Worm (Caenorhabditis elegans): ENCODE measurements around the gene slfl-4.
"Not testable (repeated sequence)": the region's sequence is repeated elsewhere in the genome, so short reads cannot be mapped to it uniquely, and the experiment has no call there.

slfl-4 gene

DNA sequence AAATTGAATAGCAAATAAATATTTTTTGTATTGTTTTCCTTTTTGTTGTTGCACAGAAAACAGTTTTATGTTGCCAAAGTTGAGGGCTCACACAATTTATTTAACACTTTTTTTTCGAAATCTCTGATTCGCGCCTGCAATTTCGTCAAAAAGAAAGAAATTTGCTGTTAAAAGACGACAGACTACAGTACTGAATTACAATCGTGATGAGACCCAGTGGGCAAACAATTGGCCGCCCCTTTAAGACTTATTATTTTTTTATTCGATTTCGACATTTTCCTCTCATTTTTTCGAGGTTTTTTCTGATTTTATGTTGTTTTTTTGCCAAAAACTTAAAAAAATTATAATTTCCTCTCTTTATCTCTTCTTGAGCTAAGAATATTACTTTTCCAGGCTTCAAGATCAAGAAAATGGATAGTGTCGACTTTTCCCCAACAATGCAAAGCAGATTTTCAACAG, at the start of gene slfl-4:
slfl-4 (plus strand) TSS at position 409 of the 459 bp plus-strand sequence.
- no peak for TF ChIP-seq nhr-77 (tag; optimal IDR thresholded peaks at IDR 0.05)
- TF ChIP-seq unc-39 (tag; optimal IDR thresholded peaks at IDR 0.05) = no peak
- TF ChIP-seq mxl-3 (GFP tag; optimal IDR thresholded peaks at IDR 0.05) = no peak
- no peak for TF ChIP-seq ama-1 (optimal IDR thresholded peaks at IDR 0.05)
- no peak for TF ChIP-seq daf-16 (GFP tag; optimal IDR thresholded peaks at IDR 0.05)
- no peak for TF ChIP-seq daf-16 (tag; optimal IDR thresholded peaks at IDR 0.05)
- TF ChIP-seq rbr-2 (tag; optimal IDR thresholded peaks at IDR 0.05) = no peak
- TF ChIP-seq nhr-76 (tag; optimal IDR thresholded peaks at IDR 0.05) = no peak
- no peak for TF ChIP-seq skn-1 (tag; optimal IDR thresholded peaks at IDR 0.05)
- no peak for TF ChIP-seq zip-11 (GFP tag; IDR thresholded peaks at IDR 0.05)

DNA sequence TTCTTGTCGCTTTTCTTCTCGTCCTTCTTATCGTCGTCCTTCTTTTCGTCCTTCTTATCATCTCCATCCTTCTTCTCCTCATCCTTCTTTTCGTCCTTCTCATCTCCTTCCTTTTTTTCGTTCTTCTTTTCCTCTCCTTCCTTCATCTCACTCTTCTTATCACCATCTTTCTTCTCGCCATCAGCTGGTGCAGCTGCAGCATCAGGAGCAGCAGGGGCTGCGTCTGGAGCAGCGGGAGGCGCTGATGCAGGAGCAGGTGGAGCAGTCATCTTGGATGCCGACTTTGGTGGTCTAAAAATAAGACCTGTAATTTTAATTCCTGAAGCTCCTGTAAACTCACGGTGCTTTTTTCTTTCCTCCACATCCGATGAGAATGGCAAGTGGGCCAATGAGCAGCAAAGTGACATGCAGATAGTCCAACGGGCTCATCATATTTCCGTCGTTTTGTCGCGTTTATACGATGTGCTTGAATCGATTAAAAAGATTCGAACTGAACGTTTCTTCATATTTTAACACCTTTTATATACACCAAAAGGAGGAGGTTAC, 49.0 kb upstream of the slfl-4 start, which contains the start of gene cylc-1:
cylc-1 (minus strand) TSS at position 496 of the 546 bp plus-strand sequence.
- TF ChIP-seq arid-1 (GFP tag; conservative IDR thresholded peaks at IDR 0.05) (0 out of 2 replicates have a peak, but pooled peaks have one; percentile 12), F26F4.8 (GFP tag; conservative IDR thresholded peaks at IDR 0.05) (0 out of 2 replicates have a peak, but pooled peaks have one; percentile 13), pha-4 (GFP tag; IDR thresholded peaks at IDR 0.05) (peak; percentile 29; the same call in 1 of the 2 replicates), set-16 (GFP tag; IDR thresholded peaks at IDR 0.05) (peak; percentile 82)
- TF ChIP-seq pha-4 (tag; optimal IDR thresholded peaks at IDR 0.05) = not testable (repeated sequence)

DNA sequence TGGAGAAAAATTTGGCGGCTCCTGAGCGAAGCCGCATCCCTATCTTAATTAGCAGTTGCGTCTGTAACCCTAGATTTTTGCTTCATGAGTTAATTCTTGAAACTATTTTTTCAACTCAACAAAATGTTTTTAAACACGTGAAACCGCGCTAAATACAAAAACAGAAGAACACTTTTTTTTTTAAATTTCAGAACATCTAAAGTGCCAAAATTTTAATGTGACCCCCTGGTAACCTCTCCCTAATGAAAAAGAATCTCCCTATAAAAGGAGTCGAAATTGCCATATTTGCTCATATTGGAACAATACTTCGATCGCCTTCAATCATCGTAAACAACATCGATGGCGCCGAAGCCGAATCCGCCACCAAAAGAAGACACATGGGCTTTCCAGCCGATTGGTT, 47.8 kb upstream of the slfl-4 start, which contains the start of gene nsph-4.1:
nsph-4.1 (plus strand) TSS at position 301 of the 400 bp plus-strand sequence.
- TF ChIP-seq arid-1 (GFP tag; conservative IDR thresholded peaks at IDR 0.05); Y75B8A.6 (GFP tag; IDR thresholded peaks at IDR 0.05); pqm-1 (tag; optimal IDR thresholded peaks at IDR 0.05): not testable (repeated sequence)

DNA sequence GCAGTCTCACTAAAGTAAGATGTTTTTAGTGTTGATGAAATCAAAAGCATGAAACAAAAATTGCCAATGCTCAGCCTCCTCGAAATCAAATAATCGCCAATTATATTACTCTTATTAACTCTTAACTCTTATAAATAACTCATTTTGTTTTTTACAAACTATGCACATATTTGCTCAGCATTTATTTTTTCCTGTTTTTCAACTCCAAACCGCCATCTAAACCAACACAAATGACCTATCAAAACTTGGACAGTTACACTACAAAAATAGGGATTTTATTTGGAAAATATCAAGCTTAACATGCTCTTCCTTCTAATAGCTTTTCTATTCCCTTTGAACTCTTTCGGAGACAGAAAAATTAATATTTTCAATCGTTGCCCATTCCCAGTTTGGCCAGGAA, 45.7 kb upstream of the slfl-4 start, which contains the start of gene thn-6:
thn-6 (plus strand) TSS at position 301 of the 400 bp plus-strand sequence.
- TF ChIP-seq zfp-3 (GFP tag; conservative IDR thresholded peaks at IDR 0.05) = no peak
- TF ChIP-seq unc-62 (GFP tag; optimal IDR thresholded peaks at IDR 0.05 in 1 of 2) = no peak
- no peak for TF ChIP-seq unc-62 (tag; optimal IDR thresholded peaks at IDR 0.05)
- no peak for TF ChIP-seq fkh-10 (GFP tag; optimal IDR thresholded peaks at IDR 0.05)
- TF ChIP-seq cey-2 (tag; optimal IDR thresholded peaks at IDR 0.05; ENCODE audit: borderline replicate concordance, insufficient read depth) = no peak
- TF ChIP-seq nhr-25 (tag; optimal IDR thresholded peaks at IDR 0.05; ENCODE audit: borderline replicate concordance, insufficient read depth) = no peak
- no peak for TF ChIP-seq dve-1 (tag; optimal IDR thresholded peaks at IDR 0.05; ENCODE audit: insufficient read depth)

DNA sequence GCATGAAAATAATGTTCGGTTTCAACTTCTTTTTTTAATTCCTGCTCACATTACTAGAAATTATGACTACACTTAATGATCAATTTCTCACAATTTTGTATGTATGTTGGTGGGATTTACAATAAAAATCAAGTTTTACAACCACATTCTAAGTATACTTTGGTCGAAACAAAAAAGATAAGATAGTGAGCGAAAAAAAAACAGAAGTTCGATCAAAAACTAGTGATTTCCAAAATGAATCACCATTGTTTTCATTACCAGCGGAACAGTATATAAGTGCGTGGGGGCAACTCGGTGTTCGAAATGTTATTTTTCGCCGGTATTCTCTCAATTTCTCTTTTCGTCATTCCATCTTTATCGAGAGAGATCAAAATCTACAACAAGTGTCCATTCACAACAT, 43.8 kb upstream of the slfl-4 start, which contains the start of gene thn-5:
thn-5 (plus strand) TSS at position 301 of the 400 bp plus-strand sequence.
- TF ChIP-seq T20F7.1 (GFP tag; optimal IDR thresholded peaks at IDR 0.05) = no peak
- TF ChIP-seq hlh-11 (tag; optimal IDR thresholded peaks at IDR 0.05) = no peak
- TF ChIP-seq zfp-3 (GFP tag; conservative IDR thresholded peaks at IDR 0.05) = no peak
- TF ChIP-seq skn-1 (tag; optimal IDR thresholded peaks at IDR 0.05) = no peak
- no peak for TF ChIP-seq arid-1 (GFP tag; conservative IDR thresholded peaks at IDR 0.05)
- TF ChIP-seq T26A8.4 (GFP tag; IDR thresholded peaks at IDR 0.05) = no peak

DNA sequence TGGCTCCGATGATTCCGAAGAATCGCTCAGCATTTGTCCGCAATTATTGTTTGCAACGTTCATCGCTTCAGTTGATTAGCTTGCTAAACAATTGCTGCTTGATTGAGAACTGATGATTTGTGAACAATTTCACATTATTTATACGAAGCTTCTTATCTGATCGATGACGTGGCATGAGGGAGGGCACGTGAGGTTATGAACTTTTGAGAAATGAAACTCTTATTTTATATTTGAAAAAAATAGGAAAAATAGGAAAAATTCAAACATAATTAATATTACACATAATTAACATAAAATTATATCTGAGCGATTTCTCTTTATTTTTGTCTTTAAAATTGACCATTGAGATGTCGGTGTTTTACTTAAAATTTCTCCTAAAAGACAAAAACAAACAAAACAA, 19.7 kb upstream of the slfl-4 start, which contains the start of gene F36H12.10:
F36H12.10 (minus strand) TSS at position 101 of the 400 bp plus-strand sequence.
- TF ChIP-seq duxl-1 (tag; optimal IDR thresholded peaks at IDR 0.05; ENCODE audit: poor library complexity); nhr-42 (GFP tag; IDR thresholded peaks at IDR 0.05); lin-29 (GFP tag; IDR thresholded peaks at IDR 0.05): not testable (repeated sequence)

Measured in whole organism, L4 larva.